Worm (Caenorhabditis elegans) whole organism, L1 larva: ENCODE results near the gene T14B4.1.

Experiments
- C34B4.2 ChIP-seq: sonication (generic microtip); optimal IDR thresholded peaks from 2 replicates; lab custom pipeline; 2017; ENCODE audit warnings: mild to moderate bottlenecking, missing genetic modification characterization, missing compliant biosample characterization
- aha-1 ChIP-seq: fragments of 150-350 bp; optimal IDR thresholded peaks from 2 replicates; lab custom pipeline; 2014; ENCODE audit warnings: missing biosample characterization, missing genetic modification characterization
- alr-1 ChIP-seq: fragments of 200-800 bp; sonication (Bioruptor generic); optimal IDR thresholded peaks from 2 replicates; lab custom pipeline; 2018; ENCODE audit warnings: borderline replicate concordance, mild to moderate bottlenecking, missing genetic modification characterization, missing compliant biosample characterization
- ama-1 ChIP-seq: fragments of 150-350 bp; optimal IDR thresholded peaks from 2 replicates; lab custom pipeline; 2014
- blmp-1 ChIP-seq: fragments of 150-350 bp; optimal IDR thresholded peaks from 2 replicates; lab custom pipeline; 2014; ENCODE audit warnings: missing biosample characterization, missing genetic modification characterization
- ceh-8 ChIP-seq: fragments of 200-800 bp; sonication (Bioruptor generic); optimal IDR thresholded peaks from 2 replicates; lab custom pipeline; 2018; ENCODE audit warnings: mild to moderate bottlenecking, missing genetic modification characterization, moderate library complexity, missing compliant biosample characterization
- ceh-88 ChIP-seq: fragments of 200-800 bp; sonication (Bioruptor generic); IDR thresholded peaks from 2 replicates; pipeline ENCODE4 v1.3.6; 2022; ENCODE audit warnings: missing genetic modification characterization, missing compliant biosample characterization
- ces-1 ChIP-seq: fragments of 150-350 bp; optimal IDR thresholded peaks from 2 replicates; lab custom pipeline; 2014; ENCODE audit warnings: missing biosample characterization, missing genetic modification reagents, missing genetic modification characterization
- egl-13 ChIP-seq: sonication (generic microtip); optimal IDR thresholded peaks from 2 replicates; lab custom pipeline; 2016; ENCODE audit warnings: missing genotype, missing genetic modification reagents, missing genetic modification characterization, missing compliant biosample characterization
- egl-27 ChIP-seq, 2 experiments: fragments of 150-350 bp in 1 of 2; sonication (generic microtip); optimal IDR thresholded peaks; 3 replicates each; lab custom pipeline; 2017 to 2018; ENCODE audit warnings: missing biosample characterization in 2 of 2, missing genetic modification characterization in 2 of 2, missing genetic modification reagents in 2 of 2
- hlh-4 ChIP-seq: sonication (generic microtip); optimal IDR thresholded peaks from 2 replicates; lab custom pipeline; 2016; ENCODE audit warnings: mild to moderate bottlenecking, missing genetic modification characterization, missing compliant biosample characterization
- lin-14 ChIP-seq: fragments of 200-800 bp; sonication (Bioruptor generic); optimal IDR thresholded peaks from 2 replicates; lab custom pipeline; 2018; ENCODE audit warnings: mild to moderate bottlenecking, missing genetic modification characterization, moderate library complexity, missing compliant biosample characterization
- lin-15B ChIP-seq: fragments of 150-350 bp; sonication (generic microtip); optimal IDR thresholded peaks from 3 replicates; lab custom pipeline; 2014; ENCODE audit warnings: missing biosample characterization, missing genetic modification characterization
- lin-35 ChIP-seq, 2 experiments: fragments of 150-350 bp; optimal IDR thresholded peaks; 2 replicates each; lab custom pipeline; 2014; ENCODE audit warnings: missing biosample characterization in 2 of 2, missing genetic modification characterization in 2 of 2, missing genetic modification reagents in 2 of 2
- lin-39 ChIP-seq: fragments of 150-350 bp; optimal IDR thresholded peaks from 2 replicates; lab custom pipeline; 2014; ENCODE audit warnings: missing biosample characterization, missing genetic modification reagents, missing genetic modification characterization
- lsy-2 ChIP-seq, 2 experiments: fragments of 150-350 bp; optimal IDR thresholded peaks; 2 replicates each; lab custom pipeline; 2014; ENCODE audit warnings: missing biosample characterization in 2 of 2, missing genetic modification characterization in 2 of 2
- mef-2 ChIP-seq: fragments of 150-350 bp; optimal IDR thresholded peaks from 2 replicates; lab custom pipeline; 2014; ENCODE audit warnings: missing biosample characterization, missing genetic modification characterization
- mep-1 ChIP-seq: fragments of 150-350 bp; optimal IDR thresholded peaks from 2 replicates; lab custom pipeline; 2014; ENCODE audit warnings: missing biosample characterization, missing genetic modification characterization
- nhr-19 ChIP-seq: fragments of 200-800 bp; sonication (Bioruptor generic); conservative IDR thresholded peaks from 2 replicates; pipeline ENCODE4 v1.3.6; 2022; ENCODE audit warnings: missing genetic modification characterization, missing compliant biosample characterization
- nhr-28 ChIP-seq: fragments of 150-350 bp; optimal IDR thresholded peaks from 2 replicates; lab custom pipeline; 2014; ENCODE audit warnings: missing biosample characterization, missing genetic modification characterization
- nhr-47 ChIP-seq: sonication (generic microtip); optimal IDR thresholded peaks from 2 replicates; lab custom pipeline; 2016; ENCODE audit warnings: mild to moderate bottlenecking, missing genetic modification characterization, moderate library complexity, missing compliant biosample characterization
- nhr-77 ChIP-seq: fragments of 150-350 bp; optimal IDR thresholded peaks from 2 replicates; lab custom pipeline; 2014; ENCODE audit warnings: missing biosample characterization, missing genetic modification characterization
- nhr-84 ChIP-seq: sonication (generic microtip); optimal IDR thresholded peaks from 2 replicates; lab custom pipeline; 2017; ENCODE audit warnings: missing biosample characterization, missing genetic modification characterization
- nhr-85 ChIP-seq: sonication (generic microtip); peaks from one replicate; lab custom pipeline; 2016; ENCODE audit warnings: missing genetic modification characterization, inconsistent platforms, missing compliant biosample characterization
- pqm-1 ChIP-seq: sonication (generic microtip); optimal IDR thresholded peaks from 3 replicates; lab custom pipeline; 2017; ENCODE audit warnings: missing biosample characterization, missing genetic modification characterization
- snpc-4 ChIP-seq: fragments of 150-350 bp; optimal IDR thresholded peaks from 2 replicates; lab custom pipeline; 2014; ENCODE audit warnings: missing biosample characterization, missing genetic modification characterization
- swsn-7 ChIP-seq: sonication (generic microtip); optimal IDR thresholded peaks from 2 replicates; lab custom pipeline; 2016; ENCODE audit warnings: missing genetic modification characterization, missing compliant biosample characterization
- tbx-2 ChIP-seq: sonication (generic microtip); optimal IDR thresholded peaks from 2 replicates; lab custom pipeline; 2016; ENCODE audit warnings: missing genetic modification characterization, missing compliant biosample characterization
- unc-98 ChIP-seq: fragments of 200-800 bp; sonication (Bioruptor generic); IDR thresholded peaks from 2 replicates; pipeline ENCODE4 v1.3.6; 2022; ENCODE audit warnings: missing genetic modification characterization, missing compliant biosample characterization
- zag-1 ChIP-seq: fragments of 150-350 bp; optimal IDR thresholded peaks from 2 replicates; lab custom pipeline; 2014; ENCODE audit warnings: missing biosample characterization, missing genetic modification characterization
- ztf-4 ChIP-seq: fragments of 150-350 bp; optimal IDR thresholded peaks from 2 replicates; lab custom pipeline; 2014; ENCODE audit warnings: missing biosample characterization, missing genetic modification characterization

Gene T14B4.1

DNA sequence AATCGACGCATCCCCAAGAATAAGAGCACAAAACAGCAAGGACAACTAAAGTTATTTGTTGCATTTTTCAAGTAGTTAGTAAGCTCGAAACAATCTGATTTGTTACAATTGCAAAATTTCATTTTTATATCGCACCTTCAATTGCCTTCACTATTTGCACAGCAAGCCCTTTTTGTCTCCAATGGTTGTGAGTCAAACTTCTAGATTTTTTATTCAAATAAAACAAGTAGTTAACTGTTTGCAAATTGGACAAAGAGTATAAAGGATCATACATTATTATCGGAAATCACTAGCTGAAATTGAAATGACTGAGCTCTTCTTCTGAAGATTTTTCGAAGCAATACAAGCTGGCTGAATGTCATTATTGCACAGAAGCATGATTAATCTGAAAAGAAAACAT is 16.1 kb downstream of the T14B4.1 start, which contains the start of gene F41G3.21:
Gene F41G3.21 (minus strand): TSS at position 101 of the 400 bp plus-strand sequence.
- TF ChIP-seq egl-13 (tag; lab: Kevin White, UChicago) = no peak
- TF ChIP-seq nhr-77 = no peak
- no peak for TF ChIP-seq lin-39 (tag; lab: Kevin White, UChicago)
- no peak for TF ChIP-seq ces-1 (GFP tag; lab: Kevin White, UChicago)
- no peak for TF ChIP-seq blmp-1 (tag; lab: Kevin White, UChicago)
- no peak for TF ChIP-seq ama-1
- TF ChIP-seq egl-27 (tag; optimal IDR thresholded peaks at IDR 0.05; lab: Kevin White, UChicago) = no peak
- TF ChIP-seq nhr-85 = no peak
- TF ChIP-seq nhr-19 (GFP tag; lab: Robert Waterston, UW) = no peak
- TF ChIP-seq, all 84 proteins: peak for 0

DNA sequence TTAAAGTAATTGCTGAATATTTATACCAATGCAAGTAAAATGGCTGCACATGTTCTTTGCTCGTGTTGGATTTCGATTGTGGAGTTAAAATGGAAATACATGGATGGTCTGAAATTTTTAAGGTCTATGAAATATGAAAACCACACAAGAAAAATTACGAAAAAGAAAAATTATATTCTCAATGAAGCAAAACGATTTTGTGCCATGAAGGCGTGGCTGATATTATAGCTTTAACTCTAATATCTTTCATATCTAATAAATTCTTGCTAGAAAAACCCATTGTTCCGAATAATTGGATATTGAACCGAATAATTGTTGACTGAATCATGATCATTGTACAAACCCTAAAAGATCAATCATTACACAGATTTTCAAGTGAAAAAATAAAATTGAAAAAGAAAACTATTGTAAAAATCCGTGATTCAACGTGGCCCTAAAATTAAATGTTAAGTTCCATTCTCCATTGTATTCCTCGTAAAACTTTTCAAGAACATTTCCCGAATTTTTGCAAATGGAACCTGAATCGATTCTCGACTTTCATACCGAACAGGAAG is 18.0 kb downstream of the T14B4.1 start, which contains the start of the genes srx-95 and fis-1:
Gene srx-95 (minus strand): TSS at position 101 of the 554 bp plus-strand sequence.
Gene fis-1 (plus strand): TSS at position 504 of the 554 bp plus-strand sequence.
- TF ChIP-seq ceh-8 (GFP tag; lab: Kevin White, UChicago) (no peak), ztf-4 (tag; lab: Kevin White, UChicago) (no peak), hlh-4 (tag; lab: Kevin White, UChicago) (no peak), nhr-47 (tag; lab: Kevin White, UChicago) (no peak), lin-15B (tag; lab: Kevin White, UChicago) (no peak)

DNA sequence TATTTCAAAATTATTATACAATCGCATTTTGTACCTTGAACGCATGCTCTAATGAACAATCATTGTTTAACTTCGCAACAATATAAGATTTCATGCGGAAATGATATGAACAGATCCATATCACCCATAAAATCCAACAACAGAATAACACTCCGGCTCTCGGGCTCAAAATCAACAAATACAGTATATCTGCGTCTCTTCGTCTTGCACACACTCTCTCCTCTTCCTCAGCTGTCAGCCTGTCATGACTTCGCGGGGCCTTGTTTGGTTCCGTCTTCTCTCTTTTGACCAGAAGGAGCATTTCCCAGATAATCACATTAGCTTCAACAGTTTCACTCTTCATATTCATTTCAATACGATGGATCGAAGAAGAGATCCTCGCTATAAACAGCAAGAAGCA is 19.5 kb downstream of the T14B4.1 start, which contains the start of gene F41G3.3:
Gene F41G3.3 (plus strand): TSS at position 301 of the 400 bp plus-strand sequence.
- TF ChIP-seq nhr-28 (tag; lab: Kevin White, UChicago) = no peak
- TF ChIP-seq zag-1 (tag; lab: Kevin White, UChicago) = no peak
- TF ChIP-seq ceh-8 (GFP tag; lab: Kevin White, UChicago) = no peak
- no peak for TF ChIP-seq swsn-7 (tag; lab: Kevin White, UChicago)
- no peak for TF ChIP-seq mep-1 (tag; lab: Kevin White, UChicago)
- TF ChIP-seq nhr-19 (GFP tag; lab: Robert Waterston, UW) = no peak
- no peak for TF ChIP-seq pqm-1
- TF ChIP-seq snpc-4 = no peak
- no peak for TF ChIP-seq mef-2 (tag; lab: Kevin White, UChicago)
- TF ChIP-seq unc-98 = no peak
- no peak for TF ChIP-seq nhr-84 (tag; lab: Kevin White, UChicago)

ce11 chrII:6764734-6765133 is 28.0 kb downstream of the T14B4.1 start, which contains the start of gene nlp-50:
Gene nlp-50, plus strand, starts transcription at chrII:6765034.
- TF ChIP-seq lin-14 (GFP tag; lab: Kevin White, UChicago) (peak; percentile 2), nhr-19 (GFP tag; lab: Robert Waterston, UW) (no peak)

DNA sequence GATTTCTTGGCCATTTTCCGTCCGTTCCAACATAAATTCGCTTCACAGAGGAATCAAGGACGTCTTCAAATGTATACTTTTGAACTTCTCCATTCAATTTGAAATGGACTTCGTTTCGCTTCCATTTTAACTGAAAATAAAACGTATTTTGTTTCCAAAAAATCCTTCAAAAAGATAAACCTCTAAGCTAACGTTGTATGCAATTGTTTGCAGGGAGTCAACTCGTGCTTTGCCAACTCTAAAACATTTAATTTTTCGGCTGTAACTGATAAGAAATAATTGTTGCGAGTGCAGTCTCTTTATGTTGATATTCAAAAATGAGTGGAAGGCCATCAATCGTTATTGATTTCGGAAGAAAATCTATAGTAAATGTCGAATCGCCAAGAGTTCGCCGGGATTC is 31.3 kb downstream of the T14B4.1 start, which contains the start of gene F41G3.18:
Gene F41G3.18 (plus strand): TSS at position 301 of the 400 bp plus-strand sequence.
- no peak for TF ChIP-seq ceh-88 (GFP tag; lab: Robert Waterston, UW)
- no peak for TF ChIP-seq aha-1 (tag; lab: Kevin White, UChicago)
- TF ChIP-seq lin-35 (GFP tag; optimal IDR thresholded peaks at IDR 0.05; lab: Kevin White, UChicago) = no peak
- no peak for TF ChIP-seq C34B4.2 (tag; lab: Kevin White, UChicago)
- no peak for TF ChIP-seq nhr-19 (GFP tag; lab: Robert Waterston, UW)

DNA sequence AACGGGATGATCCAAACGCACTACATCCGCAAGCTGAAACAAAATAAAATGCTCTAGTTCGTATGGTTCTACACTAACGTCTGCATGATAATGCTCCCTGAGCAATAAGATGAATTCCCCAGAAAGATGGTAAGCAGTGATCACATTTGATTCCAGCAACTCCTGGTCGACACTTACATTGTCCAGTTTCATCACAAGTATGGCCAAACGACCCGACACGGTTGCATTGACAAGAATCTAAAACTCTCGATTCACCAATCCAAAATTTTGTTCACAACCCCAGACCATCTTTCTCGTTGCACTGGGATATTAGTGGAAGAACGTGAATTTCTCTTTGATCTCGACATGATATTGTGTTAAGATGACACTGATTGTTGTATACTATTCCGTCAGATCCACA is 33.3 kb downstream of the T14B4.1 start:
- no peak for TF ChIP-seq tbx-2
- TF ChIP-seq lsy-2 (tag; optimal IDR thresholded peaks at IDR 0.05; lab: Kevin White, UChicago) = no peak
- no peak for TF ChIP-seq alr-1
- TF ChIP-seq pqm-1 = no peak
- TF ChIP-seq blmp-1 (tag; lab: Kevin White, UChicago) = no peak
